Fruit fly (Drosophila melanogaster) whole organism, embryonic: ENCODE measurements around the gene SoxN.
A peak's percentile ranks its signal among the peaks of the same experiment; 100 is the strongest.

Experiments used
- Atf6 ChIP-seq: fragments of 200-800 bp; sonication (Bioruptor generic); IDR thresholded peaks from 2 replicates; pipeline ENCODE4 v1.3.6; 2022; ENCODE audit warnings: missing biosample characterization, missing genetic modification characterization
- B-H1 ChIP-seq: fragments of 200-800 bp; sonication (Bioruptor generic); IDR thresholded peaks from 3 replicates; pipeline ENCODE4 v1.3.6; 2022; ENCODE audit warnings: missing biosample characterization, missing genetic modification characterization
- B-H2 ChIP-seq: fragments of 200-800 bp; sonication (Bioruptor generic); optimal IDR thresholded peaks from 2 replicates; lab custom pipeline; 2018; ENCODE audit warnings: missing biosample characterization, mild to moderate bottlenecking, missing genetic modification characterization
- CG13894 ChIP-seq: fragments of 200-800 bp; sonication (Bioruptor generic); optimal IDR thresholded peaks from 3 replicates; lab custom pipeline; 2018; ENCODE audit warnings: missing biosample characterization, mild to moderate bottlenecking, missing genetic modification characterization, moderate library complexity
- CG14050 ChIP-seq: fragments of 200-800 bp; sonication (Bioruptor generic); IDR thresholded peaks from 3 replicates; pipeline ENCODE4 v1.3.6; 2022; ENCODE audit warnings: missing biosample characterization, missing genetic modification characterization
- CG14441 ChIP-seq: fragments of 200-800 bp; sonication (Bioruptor generic); IDR thresholded peaks from 2 replicates; pipeline ENCODE4 v1.3.6; 2022; ENCODE audit warnings: missing biosample characterization, missing genetic modification characterization
- CG2889 ChIP-seq: fragments of 200-800 bp; sonication (Bioruptor generic); IDR thresholded peaks from 3 replicates; pipeline ENCODE4 v1.3.6; 2022; ENCODE audit warnings: missing biosample characterization, missing genetic modification characterization
- CG30431 ChIP-seq: fragments of 200-800 bp; sonication (Bioruptor generic); optimal IDR thresholded peaks from 2 replicates; lab custom pipeline; 2017; ENCODE audit warnings: missing biosample characterization, missing genetic modification characterization
- CG32772 ChIP-seq: fragments of 200-800 bp; sonication (Bioruptor generic); IDR thresholded peaks from 2 replicates; pipeline ENCODE4 v1.3.6; 2022; ENCODE audit warnings: missing biosample characterization, missing genetic modification characterization
- CG33213 ChIP-seq: fragments of 200-800 bp; sonication (Bioruptor generic); optimal IDR thresholded peaks from 3 replicates; lab custom pipeline; 2016; ENCODE audit warnings: missing biosample characterization, missing genetic modification characterization
- CG3838 ChIP-seq: fragments of 200-800 bp; sonication (Bioruptor generic); optimal IDR thresholded peaks from 3 replicates; lab custom pipeline; 2016; ENCODE audit warnings: missing biosample characterization, missing genetic modification characterization
- CG4424 ChIP-seq: fragments of 200-800 bp; sonication (Bioruptor generic); optimal IDR thresholded peaks from 3 replicates; lab custom pipeline; 2016; ENCODE audit warnings: missing biosample characterization, missing genetic modification characterization
- CG5245 ChIP-seq: fragments of 200-800 bp; sonication (Bioruptor generic); optimal IDR thresholded peaks from 3 replicates; lab custom pipeline; 2016; ENCODE audit warnings: missing biosample characterization, missing genetic modification characterization
- CG6683 ChIP-seq: fragments of 200-800 bp; sonication (Bioruptor generic); optimal IDR thresholded peaks from 2 replicates; lab custom pipeline; 2017; ENCODE audit warnings: missing biosample characterization, mild to moderate bottlenecking, missing genetic modification characterization, missing genetic modification reagents
- CG6765 ChIP-seq: fragments of 200-800 bp; sonication (Bioruptor generic); optimal IDR thresholded peaks from 3 replicates; lab custom pipeline; 2017; ENCODE audit warnings: missing biosample characterization, mild to moderate bottlenecking, missing genetic modification characterization
- CG6813 ChIP-seq: fragments of 200-800 bp; sonication (Bioruptor generic); optimal IDR thresholded peaks from 2 replicates; lab custom pipeline; 2017; ENCODE audit warnings: missing biosample characterization, missing genetic modification characterization, mild to moderate bottlenecking, moderate library complexity, missing genetic modification reagents
- CG7786 ChIP-seq: fragments of 200-800 bp; sonication (Bioruptor generic); optimal IDR thresholded peaks from 2 replicates; lab custom pipeline; 2016; ENCODE audit warnings: missing biosample characterization, missing genetic modification characterization
- CG7928 ChIP-seq: fragments of 200-800 bp; sonication (Bioruptor generic); optimal IDR thresholded peaks from 2 replicates; lab custom pipeline; 2017; ENCODE audit warnings: missing biosample characterization, mild to moderate bottlenecking, missing genetic modification characterization
- CkIIα-i1 ChIP-seq: fragments of 200-800 bp; sonication (Bioruptor generic); IDR thresholded peaks from 2 replicates; pipeline ENCODE4 v1.3.6; 2022; ENCODE audit warnings: missing biosample characterization, missing genetic modification characterization
- Ets65A ChIP-seq: fragments of 200-800 bp; sonication (Bioruptor generic); peaks from one replicate; lab custom pipeline; 2016; ENCODE audit warnings: missing biosample characterization, missing genetic modification characterization
- Fer3 ChIP-seq: fragments of 200-800 bp; sonication (Bioruptor generic); optimal IDR thresholded peaks from 2 replicates; lab custom pipeline; 2018; ENCODE audit warnings: missing biosample characterization, mild to moderate bottlenecking, missing genetic modification characterization, moderate library complexity
- GATAe ChIP-seq: fragments of 200-800 bp; sonication (Bioruptor generic); conservative IDR thresholded peaks from 2 replicates; pipeline ENCODE4 v1.3.6; 2022; ENCODE audit warnings: missing biosample characterization, missing genetic modification characterization
- MBD-R2 ChIP-seq: fragments of 200-800 bp; sonication (Bioruptor generic); IDR thresholded peaks from 2 replicates; pipeline ENCODE4 v1.3.6; 2022; ENCODE audit warnings: missing biosample characterization, missing genetic modification characterization
- Max ChIP-seq: fragments of 200-800 bp; sonication (Bioruptor generic); optimal IDR thresholded peaks from 2 replicates; lab custom pipeline; 2016; ENCODE audit warnings: missing biosample characterization, mild to moderate bottlenecking, missing genetic modification characterization
- Mes4 ChIP-seq: fragments of 200-800 bp; sonication (Bioruptor generic); optimal IDR thresholded peaks from 2 replicates; lab custom pipeline; 2016; ENCODE audit warnings: missing biosample characterization, missing genetic modification characterization
- Mrtf ChIP-seq: fragments of 200-800 bp; sonication (Bioruptor generic); IDR thresholded peaks from 3 replicates; pipeline ENCODE4 v1.3.6; 2022; ENCODE audit warnings: missing biosample characterization, missing genetic modification characterization
- NC2β ChIP-seq: fragments of 200-800 bp; sonication (Bioruptor generic); optimal IDR thresholded peaks from 2 replicates; lab custom pipeline; 2016; ENCODE audit warnings: missing biosample characterization, missing genetic modification characterization
- Oaz ChIP-seq: fragments of 200-800 bp; sonication (Bioruptor generic); IDR thresholded peaks from 2 replicates; pipeline ENCODE4 v1.3.6; 2022; ENCODE audit warnings: missing biosample characterization, missing genetic modification characterization
- Sry-β ChIP-seq: fragments of 200-800 bp; sonication (Bioruptor generic); optimal IDR thresholded peaks from 2 replicates; lab custom pipeline; 2018; ENCODE audit warnings: missing biosample characterization, mild to moderate bottlenecking, missing genetic modification characterization, moderate library complexity
- Trl ChIP-seq, 3 experiments: fragments of >200 bp in 2 of 3; fragments of 200-800 bp in 1 of 3; sonication (Bioruptor generic) in 1 of 3; optimal IDR thresholded peaks; 2 replicates in 1 of 3; 3 replicates in 2 of 3; lab custom pipeline; 2016 to 2017; ENCODE audit warnings: missing biosample characterization in 1 of 3, missing genetic modification characterization in 1 of 3
- amos ChIP-seq: fragments of 200-800 bp; sonication (Bioruptor generic); IDR thresholded peaks from 2 replicates; pipeline ENCODE4 v1.3.6; 2022; ENCODE audit warnings: missing biosample characterization, missing genetic modification characterization; ENCODE audit not compliant: partially characterized antibody
- chif ChIP-seq, 2 experiments: fragments of 200-800 bp; sonication (Bioruptor generic); optimal IDR thresholded peaks; 3 replicates each; lab custom pipeline; 2016; ENCODE audit warnings: missing biosample characterization in 2 of 2, missing genetic modification characterization in 2 of 2
- chm ChIP-seq: fragments of 200-800 bp; sonication (Bioruptor generic); IDR thresholded peaks from 2 replicates; pipeline ENCODE4 v1.3.6; 2022; ENCODE audit warnings: missing biosample characterization, missing genetic modification characterization
- crp ChIP-seq, 2 experiments: fragments of 200-800 bp; sonication (Bioruptor generic); optimal IDR thresholded peaks; 2 replicates in 1 of 2; 3 replicates in 1 of 2; lab custom pipeline; 2017; ENCODE audit warnings: missing biosample characterization in 2 of 2, missing genetic modification characterization in 2 of 2, mild to moderate bottlenecking in 1 of 2, moderate library complexity in 1 of 2
- esg ChIP-seq: fragments of 200-800 bp; sonication (Bioruptor generic); conservative IDR thresholded peaks from 2 replicates; pipeline ENCODE4 v1.3.6; 2022; ENCODE audit warnings: missing biosample characterization, missing genetic modification characterization
- exex ChIP-seq: fragments of 200-800 bp; sonication (Bioruptor generic); optimal IDR thresholded peaks from 4 replicates; lab custom pipeline; 2018; ENCODE audit warnings: missing biosample characterization, mild to moderate bottlenecking, missing genetic modification characterization, moderate library complexity
- fd64A ChIP-seq: fragments of 200-800 bp; sonication (Bioruptor generic); optimal IDR thresholded peaks from 3 replicates; lab custom pipeline; 2018; ENCODE audit warnings: missing biosample characterization, mild to moderate bottlenecking, missing genetic modification characterization
- gem ChIP-seq: fragments of 200-800 bp; sonication (Bioruptor generic); optimal IDR thresholded peaks from 2 replicates; lab custom pipeline; 2019; ENCODE audit warnings: missing biosample characterization, mild to moderate bottlenecking, missing genetic modification characterization, moderate library complexity
- hbn ChIP-seq: fragments of 200-800 bp; sonication (Bioruptor generic); IDR thresholded peaks from 2 replicates; pipeline ENCODE4 v1.3.6; 2022; ENCODE audit warnings: missing biosample characterization, missing genetic modification characterization; ENCODE audit not compliant: partially characterized antibody
- her ChIP-seq: fragments of 200-800 bp; sonication (Bioruptor generic); optimal IDR thresholded peaks from 2 replicates; lab custom pipeline; 2016; ENCODE audit warnings: missing biosample characterization, missing genetic modification characterization
- lab ChIP-seq: fragments of 200-800 bp; sonication (Bioruptor generic); optimal IDR thresholded peaks from 3 replicates; lab custom pipeline; 2017; ENCODE audit warnings: missing biosample characterization, missing genetic modification characterization, mild to moderate bottlenecking, moderate library complexity, missing genetic modification reagents
- nmo ChIP-seq: fragments of 200-800 bp; sonication (Bioruptor generic); optimal IDR thresholded peaks from 2 replicates; lab custom pipeline; 2018; ENCODE audit warnings: missing biosample characterization, mild to moderate bottlenecking, missing genetic modification characterization, moderate library complexity
- oc ChIP-seq: fragments of 200-800 bp; sonication (Bioruptor generic); optimal IDR thresholded peaks from 2 replicates; lab custom pipeline; 2018; ENCODE audit warnings: missing biosample characterization, mild to moderate bottlenecking, missing genetic modification characterization, moderate library complexity
- peb ChIP-seq: fragments of 200-800 bp; sonication (Bioruptor generic); IDR thresholded peaks from 2 replicates; pipeline ENCODE4 v1.3.6; 2022; ENCODE audit warnings: missing biosample characterization, missing genetic modification characterization
- ro ChIP-seq: fragments of 200-800 bp; sonication (Bioruptor generic); IDR thresholded peaks from 2 replicates; pipeline ENCODE4 v1.3.6; 2022; ENCODE audit warnings: missing biosample characterization, missing genetic modification characterization
- sens-2 ChIP-seq: fragments of 200-800 bp; sonication (Bioruptor generic); IDR thresholded peaks from 2 replicates; pipeline ENCODE4 v1.3.6; 2022; ENCODE audit warnings: missing biosample characterization, missing genetic modification characterization
- tap ChIP-seq: fragments of 200-800 bp; optimal IDR thresholded peaks from 3 replicates; lab custom pipeline; 2019; ENCODE audit warnings: missing biosample characterization, mild to moderate bottlenecking, missing genetic modification characterization, moderate library complexity
- twi ChIP-seq: fragments of 200-800 bp; optimal IDR thresholded peaks from 2 replicates; lab custom pipeline; 2019; ENCODE audit warnings: missing biosample characterization, mild to moderate bottlenecking, missing genetic modification characterization, moderate library complexity
- usp ChIP-seq: fragments of >200 bp; optimal IDR thresholded peaks from 2 replicates; lab custom pipeline; 2017; ENCODE audit warnings: missing biosample characterization, missing genetic modification characterization

SoxN gene

dm6 chr2L:8834806-8835483, 9.5 kb downstream of the SoxN start (continued):
- TF ChIP-seq Mrtf (peak; percentile 58; the same call in 2 of the 3 replicates), CG6813 (GFP tag; lab: Kevin White, UChicago) (no peak), lab (GFP tag; lab: Kevin White, UChicago) (no peak), Trl (optimal IDR thresholded peaks at IDR 0.05; lab: Kevin White, UChicago) (no peak), Trl (GFP tag; optimal IDR thresholded peaks at IDR 0.05; lab: Kevin White, UChicago) (peak; percentile 61), CG5245 (peak; percentile 85), exex (no peak), gem (tag; lab: Kevin White, UChicago) (peak; percentile 76), CG4424 (GFP tag; lab: Kevin White, UChicago) (peak; percentile 13), hbn (GFP tag; lab: Robert Waterston, UW) (no peak), NC2β (GFP tag; lab: Kevin White, UChicago) (peak; percentile 9), Max (GFP tag; lab: Kevin White, UChicago) (peak; percentile 70), fd64A (GFP tag; lab: Kevin White, UChicago) (no peak), Fer3 (tag; lab: Kevin White, UChicago) (no peak), MBD-R2 (GFP tag; lab: Robert Waterston, UW) (no peak), CG7928 (no peak), CG6683 (GFP tag; lab: Kevin White, UChicago) (no peak), Oaz (GFP tag; lab: Robert Waterston, UW) (peak; percentile 63), B-H2 (GFP tag; lab: Kevin White, UChicago) (no peak), her (GFP tag; lab: Kevin White, UChicago) (no peak), twi (tag; lab: Kevin White, UChicago) (no peak), crp (GFP tag; optimal IDR thresholded peaks at IDR 0.05; lab: Kevin White, UChicago) (no peak), Mes4 (GFP tag; lab: Kevin White, UChicago) (no peak), chm (GFP tag; lab: Robert Waterston, UW) (peak; percentile 82), ro (GFP tag; lab: Robert Waterston, UW) (peak; percentile 49; the same call in 1 of the 2 replicates), sens-2 (GFP tag; lab: Robert Waterston, UW) (peak; percentile 80), Atf6 (peak; percentile 67; the same call in 1 of the 2 replicates), tap (tag; lab: Kevin White, UChicago) (peak; percentile 12), nmo (GFP tag; lab: Kevin White, UChicago) (peak; percentile 86), chif (GFP tag; optimal IDR thresholded peaks at IDR 0.05; lab: Kevin White, UChicago) (peak; percentile 40 to 64), CG33213 (GFP tag; lab: Kevin White, UChicago) (peak; percentile 71), Sry-β (GFP tag; lab: Kevin White, UChicago) (no peak), CG14441 (GFP tag; lab: Robert Waterston, UW) (0 out of 2 replicates have a peak, but pooled peaks have one; percentile 10), CG30431 (peak; percentile 57), Ets65A (peak; percentile 88), CG14050 (peak; percentile 38; the same call in 2 of the 3 replicates), peb (GFP tag; lab: Robert Waterston, UW) (peak; percentile 62), CG32772 (GFP tag; lab: Robert Waterston, UW) (peak; percentile 6; the same call in 1 of the 2 replicates), GATAe (no peak), CG7786 (no peak), CG13894 (tag; lab: Kevin White, UChicago) (no peak), usp (GFP tag; lab: Kevin White, UChicago) (no peak), B-H1 (GFP tag; lab: Robert Waterston, UW) (peak; percentile 32; the same call in 2 of the 3 replicates), CG6765 (GFP tag; lab: Kevin White, UChicago) (no peak), CkIIα-i1 (GFP tag; lab: Robert Waterston, UW) (no peak), amos (GFP tag; lab: Robert Waterston, UW) (no peak), oc (tag; lab: Kevin White, UChicago) (peak; percentile 42), CG2889 (0 out of 3 replicates have a peak, but pooled peaks have one; percentile 26), CG3838 (GFP tag; lab: Kevin White, UChicago) (no peak), esg (peak; percentile 85)
